Worm (Caenorhabditis elegans): Measurements from ENCODE around the gene R160.12.
"Not testable (repeated sequence)": the region's sequence is repeated elsewhere in the genome, so short reads cannot be mapped to it uniquely, and the experiment has no call there.

The R160.12 gene

DNA sequence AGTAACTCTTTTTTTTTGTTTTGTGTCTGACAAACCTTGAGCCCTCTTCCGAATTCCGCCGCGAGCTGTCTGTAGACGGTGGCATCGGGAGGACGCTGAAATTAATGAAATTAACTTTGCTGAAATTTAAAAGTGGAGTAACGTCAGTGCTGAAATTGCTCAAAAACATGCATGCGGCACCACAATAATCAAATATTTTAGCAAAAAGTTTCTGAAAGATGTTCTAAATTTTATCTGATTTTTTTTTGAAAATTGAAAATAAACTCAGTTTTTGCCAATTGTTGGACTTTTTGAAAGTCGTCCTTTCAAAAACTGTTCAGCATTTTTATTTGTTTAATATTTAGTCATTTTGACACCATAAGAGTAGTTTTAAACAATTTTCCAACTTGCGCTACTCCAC, 41.6 kb downstream of the R160.12 start, which contains the start of gene cst-2:
TSS of gene cst-2 (minus strand) at position 101 of the 400 bp plus-strand sequence.
- TF ChIP-seq ham-2 (GFP tag; optimal IDR thresholded peaks at IDR 0.05); flh-1 (GFP tag; optimal IDR thresholded peaks at IDR 0.05); nhr-2 (tag; optimal IDR thresholded peaks at IDR 0.05): not testable (repeated sequence)

DNA sequence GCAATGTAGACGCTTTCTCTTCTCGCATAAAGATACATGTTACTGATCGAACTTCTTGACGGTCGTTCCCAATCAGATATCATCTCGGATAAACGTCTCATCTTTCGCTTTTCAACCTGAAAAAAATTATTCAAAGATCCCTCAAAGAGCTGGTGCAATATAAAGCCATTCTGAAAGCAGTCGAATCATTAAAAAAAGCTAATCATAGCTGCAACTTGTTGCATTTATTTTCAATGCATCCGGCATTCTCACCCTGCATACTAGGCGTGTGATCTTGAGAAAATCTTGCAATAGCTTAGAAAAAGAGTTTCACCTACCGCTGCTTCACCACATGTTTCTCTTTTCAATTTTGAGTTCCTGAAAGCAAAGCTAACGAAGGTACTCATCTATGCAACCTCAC, 45.3 kb downstream of the R160.12 start, which contains the start of gene C24A8.6:
TSS of gene C24A8.6 (minus strand) at position 101 of the 400 bp plus-strand sequence.
- TF ChIP-seq flh-1 (GFP tag; optimal IDR thresholded peaks at IDR 0.05); sem-2 (GFP tag; optimal IDR thresholded peaks at IDR 0.05); mls-2 (tag; optimal IDR thresholded peaks at IDR 0.05): not testable (repeated sequence)

ce11 chrX:4328816-4329215, 48.8 kb downstream of the R160.12 start, which contains the start of gene C24A8.5:
TSS of gene C24A8.5 (minus strand) at chrX:4328916.
- TF ChIP-seq elt-3 (tag; optimal IDR thresholded peaks at IDR 0.05) (no peak), lsy-2 (tag; optimal IDR thresholded peaks at IDR 0.05) (no peak), sptf-1 (tag; optimal IDR thresholded peaks at IDR 0.05) (no peak), elt-1 (tag; optimal IDR thresholded peaks at IDR 0.05; ENCODE audit: borderline replicate concordance, insufficient read depth) (no peak), blmp-1 (tag; optimal IDR thresholded peaks at IDR 0.05) (no peak), ztf-11 (tag; optimal IDR thresholded peaks at IDR 0.05) (no peak), nhr-28 (tag; optimal IDR thresholded peaks at IDR 0.05) (no peak), unc-39 (tag; optimal IDR thresholded peaks at IDR 0.05) (no peak), ceh-43 (GFP tag; optimal IDR thresholded peaks at IDR 0.05) (no peak), ceh-39 (tag; optimal IDR thresholded peaks at IDR 0.05) (no peak), unc-62 (GFP tag; optimal IDR thresholded peaks at IDR 0.05) (no peak), pha-4 (tag; optimal IDR thresholded peaks at IDR 0.05) (no peak), mep-1 (tag; optimal IDR thresholded peaks at IDR 0.05) (no peak), mab-5 (tag; optimal IDR thresholded peaks at IDR 0.05) (no peak), M03D4.4 (tag; optimal IDR thresholded peaks at IDR 0.05) (no peak), sem-2 (GFP tag; optimal IDR thresholded peaks at IDR 0.05) (no peak)

All from whole organism, mixed stage, embryonic.